Worm (Caenorhabditis elegans) whole organism, late embryonic: Measurements from ENCODE around the gene ttyh-1.
A peak's percentile ranks its signal among the peaks of the same experiment; 100 is the strongest.

ENCODE experiments used
- F13H6.1 ChIP-seq: sonication (generic microtip); optimal IDR thresholded peaks from 2 replicates; lab custom pipeline; 2016; ENCODE audit warnings: missing genetic modification characterization, missing compliant biosample characterization
- K09A11.1 ChIP-seq: sonication (generic microtip); optimal IDR thresholded peaks from 2 replicates; lab custom pipeline; 2017; ENCODE audit warnings: antibody characterized with exemption, mild to moderate bottlenecking, missing genetic modification characterization, missing compliant biosample characterization; ENCODE audit not compliant: insufficient read depth
- ceh-34 ChIP-seq: sonication (generic microtip); optimal IDR thresholded peaks from 2 replicates; lab custom pipeline; 2016; ENCODE audit warnings: mild to moderate bottlenecking, missing genetic modification characterization, missing compliant biosample characterization
- fkh-10 ChIP-seq: fragments of 150-350 bp; optimal IDR thresholded peaks from 2 replicates; lab custom pipeline; 2014; ENCODE audit warnings: missing biosample characterization, missing genetic modification reagents, missing genetic modification characterization
- lin-11 ChIP-seq: fragments of 200-800 bp; sonication (Bioruptor generic); optimal IDR thresholded peaks from 2 replicates; lab custom pipeline; 2018; ENCODE audit warnings: mild to moderate bottlenecking, missing genetic modification characterization, missing compliant biosample characterization
- nhr-11 ChIP-seq: fragments of 150-350 bp; optimal IDR thresholded peaks from 2 replicates; lab custom pipeline; 2014; ENCODE audit warnings: missing biosample characterization, missing genetic modification characterization
- npax-4 ChIP-seq: sonication (generic microtip); optimal IDR thresholded peaks from 2 replicates; lab custom pipeline; 2016; ENCODE audit warnings: missing genetic modification characterization, missing compliant biosample characterization
- pha-4 ChIP-seq: fragments of 150-350 bp; optimal IDR thresholded peaks from 2 replicates; lab custom pipeline; 2018; ENCODE audit warnings: missing biosample characterization, missing genetic modification reagents, missing genetic modification characterization
- pqm-1 ChIP-seq: sonication (generic microtip); optimal IDR thresholded peaks from 2 replicates; lab custom pipeline; 2016; ENCODE audit warnings: missing genetic modification characterization, missing compliant biosample characterization
- pros-1 ChIP-seq: fragments of 150-350 bp; optimal IDR thresholded peaks from 2 replicates; lab custom pipeline; 2014; ENCODE audit warnings: missing biosample characterization, missing genetic modification reagents, missing genetic modification characterization
- tbx-2 ChIP-seq: sonication (generic microtip); optimal IDR thresholded peaks from 2 replicates; lab custom pipeline; 2016; ENCODE audit warnings: missing genetic modification characterization, missing compliant biosample characterization

DNA sequence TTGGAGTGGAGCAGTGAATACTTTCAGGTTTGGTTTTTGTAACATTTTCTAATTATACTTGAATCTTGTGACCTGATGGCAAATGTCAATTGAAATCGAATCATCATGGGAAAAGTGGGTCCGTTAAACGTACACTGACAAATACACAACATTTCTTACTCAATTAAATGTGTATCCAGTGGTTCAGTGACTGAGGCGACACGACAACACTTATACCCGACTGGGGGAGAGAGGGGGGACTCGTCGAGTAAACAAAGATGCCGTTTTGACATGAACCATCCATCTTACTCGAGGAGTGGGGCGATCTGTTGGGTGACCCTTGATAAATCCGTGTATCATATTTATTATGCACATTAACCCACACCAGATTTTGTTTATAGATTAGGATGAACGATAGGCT lies 328 bp downstream of the ttyh-1 start:
- no peak for TF ChIP-seq pha-4
- no peak for TF ChIP-seq fkh-10 (GFP tag; lab: Kevin White, UChicago)
- no peak for TF ChIP-seq npax-4 (tag; lab: Kevin White, UChicago)
- TF ChIP-seq F13H6.1 (tag; lab: Kevin White, UChicago): no peak
- TF ChIP-seq tbx-2 (tag; lab: Kevin White, UChicago): peak; percentile 29
- no peak for TF ChIP-seq ceh-34
- no peak for TF ChIP-seq nhr-11 (tag; lab: Kevin White, UChicago)
- TF ChIP-seq pqm-1 (tag; lab: Kevin White, UChicago): no peak
- no peak for TF ChIP-seq lin-11 (tag; lab: Kevin White, UChicago)
- TF ChIP-seq K09A11.1: no peak
- TF ChIP-seq pros-1 (tag; lab: Kevin White, UChicago): no peak
